Worm (Caenorhabditis elegans): ENCODE results near the gene fbxa-150.

DNA sequence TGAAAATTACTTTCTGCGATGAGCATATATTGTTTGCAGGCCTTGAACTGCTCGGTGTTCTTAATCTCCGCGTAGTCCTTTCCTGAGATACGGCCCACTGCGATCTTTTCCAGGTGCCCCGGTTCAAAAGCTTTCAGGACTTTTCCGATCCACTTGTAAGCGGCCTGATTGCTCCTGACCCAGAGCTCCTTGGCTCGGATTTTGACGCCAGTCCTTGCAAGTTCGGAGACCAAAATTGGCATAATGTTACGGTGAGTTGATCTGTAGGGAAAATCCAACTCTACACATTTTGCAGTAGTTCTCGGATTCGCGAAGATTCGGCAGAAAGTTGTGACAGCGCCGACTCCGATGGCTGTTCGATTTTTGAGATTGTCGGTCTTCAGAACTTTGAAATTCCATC is 5.4 kb upstream of the fbxa-150 start:
- no peak for TF ChIP-seq elt-2 (tag; optimal IDR thresholded peaks at IDR 0.05)
- no peak for TF ChIP-seq sox-4 (tag; optimal IDR thresholded peaks at IDR 0.05)
- no peak for TF ChIP-seq ama-1 (optimal IDR thresholded peaks at IDR 0.05)
- TF ChIP-seq pha-4 (tag; optimal IDR thresholded peaks at IDR 0.05), result no peak
- TF ChIP-seq che-1 (tag; optimal IDR thresholded peaks at IDR 0.05), result no peak
- TF ChIP-seq rnt-1 (tag; optimal IDR thresholded peaks at IDR 0.05), result no peak
- TF ChIP-seq unc-86 (tag; optimal IDR thresholded peaks at IDR 0.05), result no peak
- TF ChIP-seq lin-11 (tag; optimal IDR thresholded peaks at IDR 0.05), result no peak
- TF ChIP-seq eyg-1 (tag; optimal IDR thresholded peaks at IDR 0.05), result no peak
- no peak for TF ChIP-seq unc-42 (tag; optimal IDR thresholded peaks at IDR 0.05)
- no peak for TF ChIP-seq ceh-2 (tag; optimal IDR thresholded peaks at IDR 0.05)
- TF ChIP-seq npax-4 (tag; optimal IDR thresholded peaks at IDR 0.05), result no peak
- TF ChIP-seq T23F11.4 (GFP tag; optimal IDR thresholded peaks at IDR 0.05), result no peak
- no peak for TF ChIP-seq hlh-30 (tag; optimal IDR thresholded peaks at IDR 0.05; ENCODE audit: insufficient read depth)

Data from whole organism, late embryonic.